Worm (Caenorhabditis elegans): Measurements from ENCODE around the gene lin-66.

- TF ChIP-seq nhr-28 (tag; optimal IDR thresholded peaks at IDR 0.05) (no peak), nhr-12 (tag; optimal IDR thresholded peaks at IDR 0.05) (no peak), tbx-2 (tag; optimal IDR thresholded peaks at IDR 0.05) (no peak), R02D3.7 (tag; optimal IDR thresholded peaks at IDR 0.05) (no peak), zag-1 (tag; optimal IDR thresholded peaks at IDR 0.05) (no peak), skn-1 (tag; optimal IDR thresholded peaks at IDR 0.05) (no peak), ztf-4 (tag; optimal IDR thresholded peaks at IDR 0.05) (no peak), snpc-4 (tag; optimal IDR thresholded peaks at IDR 0.05) (no peak), ceh-28 (tag; optimal IDR thresholded peaks at IDR 0.05) (no peak), nhr-237 (tag; optimal IDR thresholded peaks at IDR 0.05) (no peak), unc-62 (GFP tag; optimal IDR thresholded peaks at IDR 0.05) (no peak), elt-1 (tag; optimal IDR thresholded peaks at IDR 0.05) (no peak), lin-15B (tag; optimal IDR thresholded peaks at IDR 0.05) (no peak), nhr-77 (tag; optimal IDR thresholded peaks at IDR 0.05) (no peak)
Observed at ce11 chrIV:13883922-13884321, 4.0 kb upstream of the lin-66 start.
